Fruit fly (Drosophila melanogaster) whole organism, embryonic: ENCODE data around the gene Trm1.

Experiments used
- Atf-2 ChIP-seq: fragments of 200-800 bp; sonication (Bioruptor generic); optimal IDR thresholded peaks from 2 replicates; lab custom pipeline; 2016; ENCODE audit warnings: missing biosample characterization, missing genetic modification characterization
- CG10147 ChIP-seq: fragments of 200-800 bp; sonication (Bioruptor generic); optimal IDR thresholded peaks from 2 replicates; lab custom pipeline; 2019; ENCODE audit warnings: missing biosample characterization, mild to moderate bottlenecking, missing genetic modification characterization, moderate library complexity
- CG10267 ChIP-seq: fragments of 200-800 bp; sonication (Bioruptor generic); optimal IDR thresholded peaks from 2 replicates; lab custom pipeline; 2018; ENCODE audit warnings: missing biosample characterization, mild to moderate bottlenecking, missing genetic modification characterization, moderate library complexity
- CG11247 ChIP-seq: fragments of 200-800 bp; sonication (Bioruptor generic); IDR thresholded peaks from 2 replicates; pipeline ENCODE4 v1.3.6; 2022; ENCODE audit warnings: missing biosample characterization, missing genetic modification characterization
- CG12299 ChIP-seq: fragments of 200-800 bp; sonication (Bioruptor generic); optimal IDR thresholded peaks from 2 replicates; lab custom pipeline; 2018; ENCODE audit warnings: missing biosample characterization, mild to moderate bottlenecking, missing genetic modification characterization
- CG14441 ChIP-seq: fragments of 200-800 bp; sonication (Bioruptor generic); IDR thresholded peaks from 2 replicates; pipeline ENCODE4 v1.3.6; 2022; ENCODE audit warnings: missing biosample characterization, missing genetic modification characterization
- CG16813 ChIP-seq: fragments of 200-800 bp; sonication (Bioruptor generic); IDR thresholded peaks from 3 replicates; pipeline ENCODE4 v1.3.6; 2022; ENCODE audit warnings: missing biosample characterization, missing genetic modification characterization; ENCODE audit not compliant: partially characterized antibody
- CG17359 ChIP-seq: fragments of 200-800 bp; sonication (Bioruptor generic); optimal IDR thresholded peaks from 3 replicates; lab custom pipeline; 2018; ENCODE audit warnings: missing biosample characterization, mild to moderate bottlenecking, missing genetic modification characterization, moderate library complexity
- CG17361 ChIP-seq: fragments of 200-800 bp; sonication (Bioruptor generic); IDR thresholded peaks from 3 replicates; pipeline ENCODE4 v1.3.6; 2022; ENCODE audit warnings: missing biosample characterization, missing genetic modification characterization
- CG17829 ChIP-seq: fragments of 200-800 bp; optimal IDR thresholded peaks from 2 replicates; lab custom pipeline; 2019; ENCODE audit warnings: missing biosample characterization, mild to moderate bottlenecking, missing genetic modification characterization, moderate library complexity
- CG18619 ChIP-seq: fragments of 200-800 bp; sonication (Bioruptor generic); optimal IDR thresholded peaks from 3 replicates; lab custom pipeline; 2017; ENCODE audit warnings: missing biosample characterization, mild to moderate bottlenecking, missing genetic modification characterization
- CG30431 ChIP-seq: fragments of 200-800 bp; sonication (Bioruptor generic); optimal IDR thresholded peaks from 2 replicates; lab custom pipeline; 2017; ENCODE audit warnings: missing biosample characterization, missing genetic modification characterization
- CG31224 ChIP-seq: fragments of 200-800 bp; sonication (Bioruptor generic); IDR thresholded peaks from 2 replicates; pipeline ENCODE4 v1.3.6; 2022; ENCODE audit warnings: missing biosample characterization, missing genetic modification characterization
- CG3281 ChIP-seq: fragments of 200-800 bp; sonication (Bioruptor generic); optimal IDR thresholded peaks from 3 replicates; lab custom pipeline; 2017; ENCODE audit warnings: missing biosample characterization, mild to moderate bottlenecking, missing genetic modification characterization
- CG34224 ChIP-seq: fragments of 200-800 bp; sonication (Bioruptor generic); IDR thresholded peaks from 3 replicates; pipeline ENCODE4 v1.3.6; 2022; ENCODE audit warnings: missing biosample characterization, missing genetic modification characterization; ENCODE audit not compliant: partially characterized antibody
- CG3726 ChIP-seq: fragments of 200-800 bp; sonication (Bioruptor generic); IDR thresholded peaks from 3 replicates; pipeline ENCODE4, ENCODE4 v1.3.6; 2022; ENCODE audit warnings: missing biosample characterization, missing genetic modification characterization
- D19B ChIP-seq: fragments of 200-800 bp; sonication (Bioruptor generic); optimal IDR thresholded peaks from 2 replicates; lab custom pipeline; 2017; ENCODE audit warnings: missing biosample characterization, mild to moderate bottlenecking, missing genetic modification characterization
- Dip3 ChIP-seq: fragments of 200-800 bp; sonication (Bioruptor generic); optimal IDR thresholded peaks from 3 replicates; lab custom pipeline; 2016; ENCODE audit warnings: missing biosample characterization, missing genetic modification characterization
- Elba2 ChIP-seq: fragments of 200-800 bp; sonication (Bioruptor generic); optimal IDR thresholded peaks from 3 replicates; lab custom pipeline; 2016; ENCODE audit warnings: missing biosample characterization, missing genetic modification characterization
- Fer3 ChIP-seq: fragments of 200-800 bp; sonication (Bioruptor generic); optimal IDR thresholded peaks from 2 replicates; lab custom pipeline; 2018; ENCODE audit warnings: missing biosample characterization, mild to moderate bottlenecking, missing genetic modification characterization, moderate library complexity
- Gsc ChIP-seq: fragments of 200-800 bp; sonication (Bioruptor generic); IDR thresholded peaks from 2 replicates; pipeline ENCODE4 v1.3.6; 2022; ENCODE audit warnings: missing biosample characterization, missing genetic modification characterization
- HLH54F ChIP-seq: fragments of 200-800 bp; sonication (Bioruptor generic); optimal IDR thresholded peaks from 3 replicates; lab custom pipeline; 2016; ENCODE audit warnings: missing biosample characterization, missing genetic modification characterization
- Hand ChIP-seq: fragments of 200-800 bp; sonication (Bioruptor generic); optimal IDR thresholded peaks from 2 replicates; lab custom pipeline; 2017; ENCODE audit warnings: mild to moderate bottlenecking, missing biosample characterization, missing genetic modification reagents, missing genetic modification characterization
- Hmr ChIP-seq: fragments of 200-800 bp; sonication (Bioruptor generic); optimal IDR thresholded peaks from 3 replicates; lab custom pipeline; 2017; ENCODE audit warnings: mild to moderate bottlenecking, missing biosample characterization, missing genetic modification reagents, missing genetic modification characterization
- Hmx ChIP-seq: fragments of 200-800 bp; sonication (Bioruptor generic); optimal IDR thresholded peaks from 2 replicates; lab custom pipeline; 2016; ENCODE audit warnings: missing biosample characterization, missing genetic modification characterization
- MESR4 ChIP-seq: fragments of 200-800 bp; sonication (Bioruptor generic); optimal IDR thresholded peaks from 2 replicates; lab custom pipeline; 2018; ENCODE audit warnings: missing biosample characterization, mild to moderate bottlenecking, missing genetic modification characterization, moderate library complexity
- Mad ChIP-seq: fragments of 200-800 bp; sonication (Bioruptor generic); optimal IDR thresholded peaks from 2 replicates; lab custom pipeline; 2016; ENCODE audit warnings: missing biosample characterization, missing genetic modification characterization
- Sox102F ChIP-seq: fragments of 200-800 bp; sonication (Bioruptor generic); optimal IDR thresholded peaks from 2 replicates; lab custom pipeline; 2018; ENCODE audit warnings: missing biosample characterization, mild to moderate bottlenecking, missing genetic modification characterization, moderate library complexity
- Sry-δ ChIP-seq: fragments of 200-800 bp; sonication (Bioruptor generic); optimal IDR thresholded peaks from 2 replicates; lab custom pipeline; 2016; ENCODE audit warnings: missing biosample characterization, missing genetic modification characterization
- abd-A ChIP-seq: fragments of 200-800 bp; sonication (Bioruptor generic); optimal IDR thresholded peaks from 3 replicates; lab custom pipeline; 2019; ENCODE audit warnings: missing biosample characterization, mild to moderate bottlenecking, missing genetic modification characterization, moderate library complexity
- al ChIP-seq: fragments of 200-800 bp; sonication (Bioruptor generic); IDR thresholded peaks from 2 replicates; pipeline ENCODE4 v1.3.6; 2022; ENCODE audit warnings: missing biosample characterization, missing genetic modification characterization
- br ChIP-seq: fragments of >200 bp; optimal IDR thresholded peaks from 2 replicates; lab custom pipeline; 2017
- bsh ChIP-seq, 2 experiments: fragments of 200-800 bp; sonication (Bioruptor generic); optimal IDR thresholded peaks; 2 replicates each; lab custom pipeline; 2017 to 2018; ENCODE audit warnings: mild to moderate bottlenecking in 2 of 2, missing biosample characterization in 2 of 2, missing genetic modification characterization in 2 of 2, moderate library complexity in 1 of 2
- chinmo ChIP-seq: fragments of 200-800 bp; sonication (Bioruptor generic); IDR thresholded peaks from 4 replicates; pipeline ENCODE4 v1.3.6; 2022; ENCODE audit warnings: missing biosample characterization, missing genetic modification characterization; ENCODE audit not compliant: partially characterized antibody
- crc ChIP-seq: fragments of 200-800 bp; sonication (Bioruptor generic); optimal IDR thresholded peaks from 2 replicates; lab custom pipeline; 2016; ENCODE audit warnings: missing biosample characterization, missing genetic modification characterization
- cwo ChIP-seq: fragments of 200-800 bp; sonication (Bioruptor generic); optimal IDR thresholded peaks from 3 replicates; lab custom pipeline; 2017; ENCODE audit warnings: missing biosample characterization, missing genetic modification characterization, mild to moderate bottlenecking, moderate library complexity, missing genetic modification reagents
- da ChIP-seq: fragments of 200-800 bp; sonication (Bioruptor generic); optimal IDR thresholded peaks from 2 replicates; lab custom pipeline; 2016; ENCODE audit warnings: missing biosample characterization, missing genetic modification characterization
- dm ChIP-seq: fragments of 200-800 bp; sonication (Bioruptor generic); optimal IDR thresholded peaks from 3 replicates; lab custom pipeline; 2016; ENCODE audit warnings: missing biosample characterization, missing genetic modification characterization
- luna ChIP-seq: fragments of 200-800 bp; sonication (Bioruptor generic); optimal IDR thresholded peaks from 2 replicates; lab custom pipeline; 2016; ENCODE audit warnings: missing biosample characterization, missing genetic modification characterization
- nau ChIP-seq: fragments of 200-800 bp; sonication (Bioruptor generic); optimal IDR thresholded peaks from 3 replicates; lab custom pipeline; 2017; ENCODE audit warnings: missing biosample characterization, mild to moderate bottlenecking, missing genetic modification characterization, missing genetic modification reagents
- odd ChIP-seq: fragments of 200-800 bp; sonication (Bioruptor generic); optimal IDR thresholded peaks from 2 replicates; lab custom pipeline; 2017; ENCODE audit warnings: missing biosample characterization, mild to moderate bottlenecking, missing genetic modification characterization
- pros ChIP-seq: fragments of 200-800 bp; sonication (Bioruptor generic); optimal IDR thresholded peaks from 3 replicates; lab custom pipeline; 2019; ENCODE audit warnings: missing biosample characterization, mild to moderate bottlenecking, missing genetic modification characterization, moderate library complexity
- ro ChIP-seq: fragments of 200-800 bp; sonication (Bioruptor generic); IDR thresholded peaks from 2 replicates; pipeline ENCODE4 v1.3.6; 2022; ENCODE audit warnings: missing biosample characterization, missing genetic modification characterization
- seq ChIP-seq: fragments of 200-800 bp; sonication (Bioruptor generic); IDR thresholded peaks from 2 replicates; pipeline ENCODE4 v1.3.6; 2022; ENCODE audit warnings: missing biosample characterization, missing genetic modification characterization
- sisA ChIP-seq: fragments of 200-800 bp; sonication (Bioruptor generic); IDR thresholded peaks from 2 replicates; pipeline ENCODE4 v1.3.6; 2022; ENCODE audit warnings: missing biosample characterization, missing genetic modification characterization
- ssp ChIP-seq: fragments of 200-800 bp; sonication (Bioruptor generic); IDR thresholded peaks from 2 replicates; pipeline ENCODE4 v1.3.6; 2022; ENCODE audit warnings: missing biosample characterization, missing genetic modification characterization
- tll ChIP-seq, 2 experiments: fragments of 200-800 bp in 1 of 2; fragments of >200 bp in 1 of 2; sonication (Bioruptor generic) in 1 of 2; optimal IDR thresholded peaks; 2 replicates each; lab custom pipeline; 2017 to 2019; ENCODE audit warnings: missing biosample characterization in 2 of 2, missing genetic modification characterization in 2 of 2, mild to moderate bottlenecking in 1 of 2, moderate library complexity in 1 of 2
- tup ChIP-seq: fragments of 200-800 bp; sonication (Bioruptor generic); optimal IDR thresholded peaks from 2 replicates; lab custom pipeline; 2016; ENCODE audit warnings: missing biosample characterization, mild to moderate bottlenecking, missing genetic modification characterization, moderate library complexity

Gene Trm1

DNA sequence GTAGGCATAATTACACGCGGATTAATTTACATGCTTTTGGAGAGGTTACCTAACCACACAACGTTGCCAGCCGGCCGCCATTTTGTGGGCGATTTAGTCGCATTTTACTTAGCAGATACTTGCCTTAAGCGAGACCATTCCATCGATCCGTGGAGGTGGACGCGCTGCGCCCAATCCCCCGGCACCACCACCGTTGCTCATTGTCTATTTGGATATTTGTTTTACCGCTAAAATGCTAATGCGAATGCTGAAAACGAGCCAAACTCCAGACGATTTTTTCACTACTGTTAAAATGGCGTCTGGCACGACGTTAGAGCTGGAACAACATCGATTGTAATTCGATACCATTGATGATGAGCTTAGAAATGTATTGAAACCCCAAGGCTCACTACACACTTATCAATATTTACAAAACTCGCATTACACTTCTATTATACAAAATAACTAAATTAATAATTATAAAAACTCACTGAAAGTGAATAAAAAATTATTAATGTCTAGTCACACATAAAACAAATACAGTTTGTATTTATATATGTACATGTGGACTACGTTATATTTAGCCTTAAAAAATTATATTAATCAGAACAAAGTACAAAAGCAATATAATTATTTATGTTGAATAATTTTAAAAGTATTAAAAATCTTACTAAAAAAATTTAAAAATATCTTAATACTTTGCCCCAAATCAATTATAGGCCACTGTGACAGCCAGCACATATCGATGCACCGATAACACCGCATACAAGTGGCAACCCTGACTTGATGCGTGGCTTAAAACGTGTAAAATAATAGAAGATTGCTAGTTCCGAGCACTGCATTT is 6.1 kb downstream of the Trm1 start, which contains the start of gene eRF3 (continued):
- TF ChIP-seq Hmx (no peak), Hmr (GFP tag; lab: Kevin White, UChicago) (peak; percentile 72), Gsc (GFP tag; lab: Robert Waterston, UW) (no peak), CG14441 (GFP tag; lab: Robert Waterston, UW) (peak; percentile 74), CG3726 (GFP tag; lab: Robert Waterston, UW) (0 out of 3 replicates have a peak, but pooled peaks have one; percentile 44), Elba2 (peak; percentile 27), MESR4 (GFP tag; lab: Kevin White, UChicago) (peak; percentile 98), chinmo (GFP tag; lab: Robert Waterston, UW) (peak; percentile 80; the same call in 1 of the 4 replicates), da (GFP tag; lab: Kevin White, UChicago) (no peak), Hand (GFP tag; lab: Kevin White, UChicago) (peak; percentile 18), luna (GFP tag; lab: Kevin White, UChicago) (no peak), D19B (peak; percentile 23), CG11247 (GFP tag; lab: Robert Waterston, UW) (peak; percentile 60), HLH54F (GFP tag; lab: Kevin White, UChicago) (no peak), Fer3 (tag; lab: Kevin White, UChicago) (peak; percentile 74), pros (GFP tag; lab: Kevin White, UChicago) (no peak), CG16813 (GFP tag; lab: Robert Waterston, UW) (peak; percentile 50; the same call in 2 of the 3 replicates), CG17359 (tag; lab: Kevin White, UChicago) (peak; percentile 72), odd (GFP tag; lab: Kevin White, UChicago) (peak; percentile 26), Sox102F (GFP tag; lab: Kevin White, UChicago) (peak; percentile 86), bsh (GFP tag; optimal IDR thresholded peaks at IDR 0.05; lab: Kevin White, UChicago) (peak in 1 of 2 experiments; percentile 71), CG3281 (GFP tag; lab: Kevin White, UChicago) (peak; percentile 58), al (GFP tag; lab: Robert Waterston, UW) (peak; percentile 77), seq (GFP tag; lab: Robert Waterston, UW) (peak; percentile 21; the same call in 1 of the 2 replicates), CG17361 (GFP tag; lab: Robert Waterston, UW) (peak; percentile 96), CG10147 (peak; percentile 63), crc (GFP tag; lab: Kevin White, UChicago) (no peak), dm (GFP tag; lab: Kevin White, UChicago) (peak; percentile 81), Mad (GFP tag; lab: Kevin White, UChicago) (peak; percentile 5), CG30431 (peak; percentile 53), Atf-2 (GFP tag; lab: Kevin White, UChicago) (peak; percentile 10), CG31224 (GFP tag; lab: Robert Waterston, UW) (peak; percentile 53), tll (GFP tag; optimal IDR thresholded peaks at IDR 0.05; lab: Kevin White, UChicago) (no peak), ssp (GFP tag; lab: Robert Waterston, UW) (peak; percentile 72), CG10267 (peak; percentile 80), CG34224 (GFP tag; lab: Robert Waterston, UW) (peak; percentile 24; the same call in 1 of the 3 replicates), Sry-δ (GFP tag; lab: Kevin White, UChicago) (peak; percentile 76), abd-A (tag; lab: Kevin White, UChicago) (no peak), CG12299 (tag; lab: Kevin White, UChicago) (peak; percentile 72), ro (peak; percentile 42; the same call in 1 of the 2 replicates), nau (GFP tag; lab: Kevin White, UChicago) (no peak), sisA (peak; percentile 77), CG18619 (peak; percentile 63), cwo (GFP tag; lab: Kevin White, UChicago) (peak; percentile 57), tup (no peak), Dip3 (GFP tag; lab: Kevin White, UChicago) (no peak), br (lab: Kevin White, UChicago) (no peak), CG17829 (peak; percentile 85)
